Fruit fly (Drosophila melanogaster) whole organism, adult: ENCODE results near the gene CG32037.

Source experiments
- CG11617 ChIP-seq: fragments of 200-800 bp; sonication (Bioruptor generic); optimal IDR thresholded peaks from 2 replicates; lab custom pipeline; 2017; ENCODE audit warnings: mild to moderate bottlenecking, missing biosample characterization, missing genetic modification reagents, missing genetic modification characterization
- CG12768 ChIP-seq: fragments of 200-800 bp; sonication (Bioruptor generic); optimal IDR thresholded peaks from 2 replicates; lab custom pipeline; 2017; ENCODE audit warnings: missing biosample characterization, missing genetic modification characterization, mild to moderate bottlenecking, moderate library complexity, missing genetic modification reagents
- CG14711 ChIP-seq: fragments of 200-800 bp; sonication (Bioruptor generic); optimal IDR thresholded peaks from 2 replicates; lab custom pipeline; 2018; ENCODE audit warnings: missing biosample characterization, mild to moderate bottlenecking, missing genetic modification characterization, moderate library complexity
- CG1620 ChIP-seq: fragments of 200-800 bp; sonication (Bioruptor generic); optimal IDR thresholded peaks from 2 replicates; lab custom pipeline; 2016; ENCODE audit warnings: missing biosample characterization, missing genetic modification characterization
- CG33017 ChIP-seq: fragments of 200-800 bp; sonication (Bioruptor generic); optimal IDR thresholded peaks from 2 replicates; lab custom pipeline; 2018; ENCODE audit warnings: missing biosample characterization, mild to moderate bottlenecking, missing genetic modification characterization, moderate library complexity
- CG5204 ChIP-seq: fragments of 200-800 bp; sonication (Bioruptor generic); optimal IDR thresholded peaks from 2 replicates; lab custom pipeline; 2016; ENCODE audit warnings: missing biosample characterization, missing genetic modification characterization
- CG7045 ChIP-seq: fragments of 200-800 bp; sonication (Bioruptor generic); optimal IDR thresholded peaks from 2 replicates; lab custom pipeline; 2017; ENCODE audit warnings: missing biosample characterization, mild to moderate bottlenecking, missing genetic modification characterization
- CG7101 ChIP-seq: fragments of 200-800 bp; sonication (Bioruptor generic); optimal IDR thresholded peaks from 2 replicates; lab custom pipeline; 2018; ENCODE audit warnings: missing biosample characterization, mild to moderate bottlenecking, missing genetic modification characterization, moderate library complexity
- Clk ChIP-seq: fragments of 200-800 bp; sonication (Bioruptor generic); optimal IDR thresholded peaks from 2 replicates; lab custom pipeline; 2017; ENCODE audit warnings: missing biosample characterization, missing genetic modification characterization
- Crg-1 ChIP-seq: fragments of 200-800 bp; sonication (Bioruptor generic); optimal IDR thresholded peaks from 2 replicates; lab custom pipeline; 2016; ENCODE audit warnings: missing biosample characterization, missing genetic modification characterization
- Hr96 ChIP-seq: fragments of 200-800 bp; sonication (Bioruptor generic); optimal IDR thresholded peaks from 2 replicates; lab custom pipeline; 2016; ENCODE audit warnings: missing biosample characterization, missing genetic modification characterization
- Mnt ChIP-seq: fragments of 200-800 bp; sonication (Bioruptor generic); optimal IDR thresholded peaks from 2 replicates; lab custom pipeline; 2016; ENCODE audit warnings: missing biosample characterization, mild to moderate bottlenecking, missing genetic modification characterization
- bab1 ChIP-seq: fragments of 200-800 bp; sonication (Bioruptor generic); optimal IDR thresholded peaks from 3 replicates; lab custom pipeline; 2019; ENCODE audit warnings: missing biosample characterization, mild to moderate bottlenecking, missing genetic modification characterization, moderate library complexity
- cic ChIP-seq: fragments of 200-800 bp; sonication (Bioruptor generic); optimal IDR thresholded peaks from 2 replicates; lab custom pipeline; 2017; ENCODE audit warnings: missing biosample characterization, mild to moderate bottlenecking, missing genetic modification characterization, moderate library complexity
- cnc ChIP-seq, 2 experiments: fragments of >200 bp; optimal IDR thresholded peaks; 2 replicates each; lab custom pipeline; 2017
- kay ChIP-seq: fragments of 200-800 bp; sonication (Bioruptor generic); peaks from one replicate; lab custom pipeline; 2016; ENCODE audit warnings: missing biosample characterization, missing genetic modification characterization, borderline replicate concordance
- ovo ChIP-seq: fragments of 200-800 bp; sonication (Bioruptor generic); optimal IDR thresholded peaks from 2 replicates; lab custom pipeline; 2016; ENCODE audit warnings: missing biosample characterization, missing genetic modification characterization
- pad ChIP-seq: fragments of 200-800 bp; sonication (Bioruptor generic); optimal IDR thresholded peaks from 3 replicates; lab custom pipeline; 2017; ENCODE audit warnings: missing biosample characterization, missing genetic modification characterization, mild to moderate bottlenecking, moderate library complexity, missing genetic modification reagents
- tj ChIP-seq: fragments of 200-800 bp; sonication (Bioruptor generic); optimal IDR thresholded peaks from 3 replicates; lab custom pipeline; 2017; ENCODE audit warnings: missing biosample characterization, mild to moderate bottlenecking, missing genetic modification characterization, moderate library complexity
- toe ChIP-seq: fragments of 200-800 bp; sonication (Bioruptor generic); optimal IDR thresholded peaks from 2 replicates; lab custom pipeline; 2016; ENCODE audit warnings: missing biosample characterization, missing genetic modification characterization

CG32037 gene

dm6 chr3L:9509037-9509830 lies 17.2 kb upstream of the CG32037 start, which contains the start of gene CG3408:
TSS of gene CG3408 (minus strand) at chr3L:9509583.
- TF ChIP-seq pad (GFP tag; lab: Kevin White, UChicago), result peak; percentile 84
- TF ChIP-seq bab1 (GFP tag; lab: Kevin White, UChicago), result peak; percentile 40
- TF ChIP-seq CG11617 (GFP tag; lab: Kevin White, UChicago), result no peak
- peak; percentile 97 for TF ChIP-seq tj (GFP tag; lab: Kevin White, UChicago)
- peak; percentile 29 for TF ChIP-seq CG14711 (tag; lab: Kevin White, UChicago)
- peak; percentile 33 for TF ChIP-seq Hr96 (GFP tag; lab: Kevin White, UChicago)
- no peak for TF ChIP-seq CG1620 (GFP tag; lab: Kevin White, UChicago)
- TF ChIP-seq CG33017, result peak; percentile 19
- peak; percentile 61 for TF ChIP-seq cic
- TF ChIP-seq Mnt (GFP tag; lab: Kevin White, UChicago), result peak; percentile 76
- peak; percentile 22 for TF ChIP-seq Crg-1
- peak; percentile 32 for TF ChIP-seq ovo (GFP tag; lab: Kevin White, UChicago)
- TF ChIP-seq CG12768, result peak; percentile 33
- no peak for TF ChIP-seq CG7045
- TF ChIP-seq cnc (optimal IDR thresholded peaks at IDR 0.05; lab: Kevin White, UChicago), result peak; percentile 35 to 58

DNA sequence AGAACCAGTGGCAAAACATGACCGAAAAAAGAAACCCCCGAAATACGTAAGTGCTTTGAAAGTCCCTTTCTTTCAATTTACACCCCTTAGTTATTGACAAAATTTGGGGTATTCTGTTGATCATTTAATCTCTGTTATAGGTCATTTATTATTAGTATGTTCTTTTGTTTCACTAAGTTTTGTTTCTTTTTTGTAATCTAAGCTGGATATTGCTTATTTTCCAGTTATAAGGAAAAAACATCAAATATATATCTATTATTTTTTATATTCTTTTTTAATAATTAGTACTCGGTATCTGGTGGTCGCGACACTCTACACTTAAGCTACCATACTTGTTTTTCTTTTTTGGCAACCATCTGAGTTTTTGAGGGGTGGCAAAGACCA lies 16.6 kb upstream of the CG32037 start:
- no peak for TF ChIP-seq CG7101 (tag; lab: Kevin White, UChicago)
- TF ChIP-seq CG14711 (tag; lab: Kevin White, UChicago), result peak; percentile 24

DNA sequence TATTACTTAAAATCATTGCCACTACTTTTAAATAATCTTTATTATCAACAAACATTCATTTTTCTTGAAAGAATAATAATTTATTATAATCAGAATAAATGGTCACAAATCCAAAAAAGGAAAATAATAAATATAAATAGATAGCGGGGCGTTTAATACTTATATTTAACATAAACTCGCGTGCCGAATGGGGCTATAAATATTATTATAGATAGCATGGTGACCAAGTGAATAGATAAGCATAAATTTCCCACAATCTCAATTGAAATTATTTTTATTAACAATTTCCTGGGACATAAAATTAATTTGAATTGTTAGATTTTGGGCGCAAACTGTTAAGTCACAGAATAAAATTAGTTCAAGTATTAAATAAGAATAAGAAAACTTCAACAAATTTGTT lies 14.4 kb upstream of the CG32037 start:
- TF ChIP-seq Hr96 (GFP tag; lab: Kevin White, UChicago) (no peak), CG5204 (GFP tag; lab: Kevin White, UChicago) (no peak), bab1 (GFP tag; lab: Kevin White, UChicago) (no peak), kay (GFP tag; lab: Kevin White, UChicago) (peak; percentile 41)

dm6 chr3L:9505713-9506062 lies 13.7 kb upstream of the CG32037 start:
- peak; percentile 34 for TF ChIP-seq tj (GFP tag; lab: Kevin White, UChicago)
- TF ChIP-seq cnc (optimal IDR thresholded peaks at IDR 0.05; lab: Kevin White, UChicago), result no peak

dm6 chr3L:9505007-9505712 lies 13.1 kb upstream of the CG32037 start, which contains the start of gene path:
TSS of gene path (minus strand) at chr3L:9505328.
- TF ChIP-seq CG1620 (GFP tag; lab: Kevin White, UChicago) (peak; percentile 53), toe (GFP tag; lab: Kevin White, UChicago) (no peak), CG7045 (peak; percentile 25), CG7101 (tag; lab: Kevin White, UChicago) (peak; percentile 42), pad (GFP tag; lab: Kevin White, UChicago) (no peak), cic (peak; percentile 11), Crg-1 (no peak), Hr96 (GFP tag; lab: Kevin White, UChicago) (peak; percentile 7), ovo (GFP tag; lab: Kevin White, UChicago) (no peak), kay (GFP tag; lab: Kevin White, UChicago) (peak; percentile 39), CG12768 (peak; percentile 49), CG33017 (peak; percentile 19), CG11617 (GFP tag; lab: Kevin White, UChicago) (peak; percentile 42), Clk (GFP tag; lab: Kevin White, UChicago) (no peak), CG5204 (GFP tag; lab: Kevin White, UChicago) (no peak), tj (GFP tag; lab: Kevin White, UChicago) (peak; percentile 70), CG14711 (tag; lab: Kevin White, UChicago) (peak; percentile 48), cnc (optimal IDR thresholded peaks at IDR 0.05; lab: Kevin White, UChicago) (no peak), bab1 (GFP tag; lab: Kevin White, UChicago) (peak; percentile 28), Mnt (GFP tag; lab: Kevin White, UChicago) (peak; percentile 86)

DNA sequence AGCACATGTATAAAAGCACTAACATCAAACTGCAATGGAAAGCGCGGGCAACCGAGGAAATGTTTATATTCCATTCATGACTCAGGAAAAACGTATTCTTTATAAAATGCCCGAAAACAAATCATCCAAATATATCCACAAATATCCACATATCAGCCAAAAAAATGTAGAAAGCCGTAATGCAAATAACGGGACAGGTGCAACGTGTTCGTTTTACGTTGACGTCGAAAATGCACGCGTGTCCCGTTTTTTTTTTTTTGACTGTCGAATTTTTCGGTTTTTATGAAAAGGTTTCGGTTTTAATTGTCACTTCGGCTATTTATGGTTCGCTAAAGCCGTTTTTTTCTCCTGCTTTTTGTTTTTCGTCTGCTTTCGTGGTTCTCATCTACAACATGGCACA lies 12.5 kb upstream of the CG32037 start:
- TF ChIP-seq CG33017 (no peak), Mnt (GFP tag; lab: Kevin White, UChicago) (no peak), CG11617 (GFP tag; lab: Kevin White, UChicago) (no peak), ovo (GFP tag; lab: Kevin White, UChicago) (peak; percentile 81)
